Fruit fly (Drosophila melanogaster): ENCODE measurements around the gene Ir7a.

The Ir7a gene

DNA sequence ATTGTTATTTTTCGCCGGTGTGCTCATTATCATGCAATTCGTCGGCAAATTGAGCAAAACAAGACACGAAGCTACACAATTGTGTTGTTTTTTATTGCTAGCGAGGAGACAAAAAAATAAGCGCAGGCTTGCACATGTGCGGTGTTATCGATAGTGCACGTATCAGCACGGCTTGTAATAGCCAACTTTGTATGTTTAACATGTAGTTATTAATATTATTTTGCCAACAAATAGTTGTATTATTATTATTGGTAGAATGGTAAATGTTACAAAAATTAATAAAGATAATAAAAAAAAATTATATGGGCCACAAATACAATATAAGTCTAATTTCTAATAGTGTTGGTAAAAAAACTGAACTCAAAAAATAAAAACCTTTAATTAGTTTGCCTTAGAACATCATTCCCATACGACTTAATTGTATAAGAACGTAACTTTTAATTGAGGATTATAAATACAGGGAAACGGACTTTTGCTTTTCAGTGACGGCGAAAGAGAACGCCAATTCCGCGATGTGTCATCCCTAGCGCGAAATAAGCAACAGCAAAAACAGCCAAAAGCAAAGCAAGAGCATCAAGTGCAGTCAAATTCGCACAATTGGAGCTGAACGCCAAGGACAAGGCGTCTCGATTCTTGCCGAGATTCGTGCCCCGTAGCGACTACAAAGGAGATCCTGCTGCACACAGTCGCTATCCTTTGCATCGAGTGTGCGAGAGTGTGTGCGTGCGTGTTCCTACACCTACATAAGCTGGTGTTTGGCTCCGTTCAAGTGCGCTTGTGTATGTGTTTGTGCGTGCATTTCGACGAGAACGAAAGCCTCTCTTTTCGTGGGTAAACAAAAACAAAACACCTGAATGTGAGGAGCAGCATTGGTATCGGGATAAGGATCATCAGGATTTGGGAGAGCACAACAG is 36.3 kb upstream of the Ir7a start, which contains the start of the genes NELF-B and CG12155 (continued):
- TF ChIP-seq HmgZ (tag; optimal IDR thresholded peaks at IDR 0.05) (no peak), crol (GFP tag; IDR thresholded peaks at IDR 0.05) (no peak), NFAT (GFP tag; IDR thresholded peaks at IDR 0.05) (0 out of 2 replicates have a peak, but pooled peaks have one; percentile 45), Adf1 (GFP tag; IDR thresholded peaks at IDR 0.05) (no peak), CG17361 (GFP tag; IDR thresholded peaks at IDR 0.05) (peak; percentile 89), HmgD (GFP tag; optimal IDR thresholded peaks at IDR 0.05) (no peak), CG30020 (tag; optimal IDR thresholded peaks at IDR 0.05) (peak; percentile 58), CG11695 (GFP tag; IDR thresholded peaks at IDR 0.05) (no peak), MTF-1 (GFP tag; optimal IDR thresholded peaks at IDR 0.05; ENCODE audit: borderline replicate concordance) (no peak), da (GFP tag; optimal IDR thresholded peaks at IDR 0.05) (no peak), Bteb2 (GFP tag; optimal IDR thresholded peaks at IDR 0.05) (no peak), CG14014 (GFP tag; IDR thresholded peaks at IDR 0.05) (peak; percentile 19; the same call in 1 of the 2 replicates), Aef1 (GFP tag; IDR thresholded peaks at IDR 0.05) (peak; percentile 35; the same call in 1 of the 3 replicates), Mes4 (GFP tag; optimal IDR thresholded peaks at IDR 0.05) (no peak), CG1233 (GFP tag; optimal IDR thresholded peaks at IDR 0.05) (peak; percentile 43), Oli (tag; optimal IDR thresholded peaks at IDR 0.05) (peak; percentile 41), Gug (GFP tag; IDR thresholded peaks at IDR 0.05) (peak; percentile 38; the same call in 2 of the 4 replicates), CG7556 (GFP tag; optimal IDR thresholded peaks at IDR 0.05) (peak; percentile 64), grn (GFP tag; optimal IDR thresholded peaks at IDR 0.05) (no peak), sug (tag; optimal IDR thresholded peaks at IDR 0.05) (peak; percentile 66), eve (GFP tag; optimal IDR thresholded peaks at IDR 0.05) (no peak), tio (GFP tag; optimal IDR thresholded peaks at IDR 0.05) (no peak), Sry-β (GFP tag; optimal IDR thresholded peaks at IDR 0.05) (peak; percentile 43), CG12942 (GFP tag; optimal IDR thresholded peaks at IDR 0.05) (peak; percentile 32), YL-1 (GFP tag; optimal IDR thresholded peaks at IDR 0.05) (peak; percentile 7), CG10654 (GFP tag; optimal IDR thresholded peaks at IDR 0.05) (peak; percentile 41), CG2129 (GFP tag; IDR thresholded peaks at IDR 0.05; ENCODE audit: partially characterized antibody) (peak; percentile 22; the same call in 1 of the 2 replicates), slou (GFP tag; optimal IDR thresholded peaks at IDR 0.05) (peak; percentile 49), MESR4 (GFP tag; optimal IDR thresholded peaks at IDR 0.05) (peak; percentile 75), CG3065 (GFP tag; optimal IDR thresholded peaks at IDR 0.05) (no peak), pnt (GFP tag; optimal IDR thresholded peaks at IDR 0.05) (peak; percentile 32), sens-2 (GFP tag; IDR thresholded peaks at IDR 0.05) (no peak), CG4617 (GFP tag; optimal IDR thresholded peaks at IDR 0.05; ENCODE audit: borderline replicate concordance) (peak; percentile 7), Dek (tag; optimal IDR thresholded peaks at IDR 0.05) (peak; percentile 30), repo (GFP tag; optimal IDR thresholded peaks at IDR 0.05) (no peak), CG14441 (GFP tag; IDR thresholded peaks at IDR 0.05) (no peak; the same call in 1 of the 2 replicates), pho (GFP tag; optimal IDR thresholded peaks at IDR 0.05) (peak; percentile 46), CG9215 (GFP tag; IDR thresholded peaks at IDR 0.05) (peak; percentile 53), ash1 (GFP tag; optimal IDR thresholded peaks at IDR 0.05) (no peak), CG4707 (GFP tag; optimal IDR thresholded peaks at IDR 0.05) (no peak), nerfin-1 (tag; optimal IDR thresholded peaks at IDR 0.05) (no peak), ttk (GFP tag; IDR thresholded peaks at IDR 0.05) (no peak), CG14710 (tag; optimal IDR thresholded peaks at IDR 0.05) (peak; percentile 74), Rfx (GFP tag; IDR thresholded peaks at IDR 0.05) (peak; percentile 39; the same call in 1 of the 2 replicates), dan (GFP tag; IDR thresholded peaks at IDR 0.05) (no peak), CG11456 (GFP tag; IDR thresholded peaks at IDR 0.05) (peak; percentile 43; the same call in 1 of the 3 replicates), Lpt (GFP tag; optimal IDR thresholded peaks at IDR 0.05) (no peak), danr (GFP tag; IDR thresholded peaks at IDR 0.05) (0 out of 2 replicates have a peak, but pooled peaks have one; percentile 6), fd96Cb (tag; optimal IDR thresholded peaks at IDR 0.05) (peak; percentile 19)
